Worm (Caenorhabditis elegans) whole organism, young adult: ENCODE results near the gene moc-3.

Source experiments
- B0019.2 ChIP-seq: fragments of 200-800 bp; sonication (Bioruptor generic); conservative IDR thresholded peaks from 2 replicates; pipeline ENCODE4 v1.3.6; 2022; ENCODE audit warnings: missing genetic modification reagents, missing genetic modification characterization, missing compliant biosample characterization
- F37B4.10 ChIP-seq: fragments of 200-800 bp; sonication (Bioruptor generic); IDR thresholded peaks from 2 replicates; pipeline ENCODE4 v1.3.6; 2022; ENCODE audit warnings: missing genetic modification characterization, missing compliant biosample characterization
- F57A8.1 ChIP-seq: fragments of 200-800 bp; sonication (Bioruptor generic); optimal IDR thresholded peaks from 2 replicates; lab custom pipeline; 2018; ENCODE audit warnings: mild to moderate bottlenecking, missing genetic modification characterization, moderate library complexity, missing compliant biosample characterization
- T07F8.4 ChIP-seq: sonication (generic microtip); optimal IDR thresholded peaks from 2 replicates; lab custom pipeline; 2016; ENCODE audit warnings: mild to moderate bottlenecking, missing genetic modification characterization, moderate library complexity, missing compliant biosample characterization
- T26A5.8 ChIP-seq: sonication (generic microtip); optimal IDR thresholded peaks from 2 replicates; lab custom pipeline; 2016; ENCODE audit warnings: missing genetic modification characterization, missing compliant biosample characterization
- Y53F4B.3 ChIP-seq: fragments of 200-800 bp; sonication (Bioruptor generic); IDR thresholded peaks from 2 replicates; pipeline ENCODE4 v1.3.6; 2022; ENCODE audit warnings: missing genetic modification reagents, missing genetic modification characterization, missing compliant biosample characterization
- Y53G8AR.9 ChIP-seq: fragments of 200-800 bp; sonication (Bioruptor generic); conservative IDR thresholded peaks from 2 replicates; pipeline ENCODE4 v1.3.6; 2022; ENCODE audit warnings: missing genetic modification reagents, missing genetic modification characterization, missing compliant biosample characterization
- Y79H2A.3 ChIP-seq: fragments of 200-800 bp; sonication (Bioruptor generic); conservative IDR thresholded peaks from 2 replicates; pipeline ENCODE4 v1.3.6; 2022; ENCODE audit warnings: missing genetic modification reagents, missing genetic modification characterization, missing compliant biosample characterization
- ama-1 ChIP-seq, 3 experiments: fragments of 150-350 bp in 1 of 3; sonication (generic microtip) in 2 of 3; optimal IDR thresholded peaks; 2 replicates each; lab custom pipeline; 2014 to 2018; ENCODE audit warnings: missing biosample characterization in 2 of 3, missing genetic modification characterization in 2 of 3, missing genetic modification reagents in 2 of 3
- attf-6 ChIP-seq: fragments of 200-800 bp; sonication (Bioruptor generic); IDR thresholded peaks from 2 replicates; pipeline ENCODE4 v1.3.6; 2022; ENCODE audit warnings: missing genetic modification reagents, missing genetic modification characterization, missing compliant biosample characterization
- bed-1 ChIP-seq: fragments of 200-800 bp; sonication (Bioruptor generic); IDR thresholded peaks from 2 replicates; pipeline ENCODE4 v1.3.6; 2022; ENCODE audit warnings: missing genetic modification reagents, missing genetic modification characterization, missing compliant biosample characterization
- ceh-27 ChIP-seq: fragments of 200-800 bp; sonication (Bioruptor generic); optimal IDR thresholded peaks from 2 replicates; lab custom pipeline; 2018; ENCODE audit warnings: mild to moderate bottlenecking, missing genetic modification characterization, moderate library complexity, missing compliant biosample characterization
- dox-1 ChIP-seq: fragments of 200-800 bp; sonication (Bioruptor generic); IDR thresholded peaks from 2 replicates; pipeline ENCODE4 v1.3.6; 2022; ENCODE audit warnings: missing genetic modification reagents, missing genetic modification characterization, missing compliant biosample characterization
- dpff-1 ChIP-seq: sonication (generic microtip); optimal IDR thresholded peaks from 2 replicates; lab custom pipeline; 2017; ENCODE audit warnings: mild to moderate bottlenecking, missing genetic modification characterization, missing compliant biosample characterization
- ekl-4 ChIP-seq: fragments of 200-800 bp; sonication (Bioruptor generic); IDR thresholded peaks from 2 replicates; pipeline ENCODE4 v1.3.6; 2022; ENCODE audit warnings: missing genetic modification reagents, missing genetic modification characterization, missing compliant biosample characterization
- ets-4 ChIP-seq: fragments of 200-800 bp; sonication (Bioruptor generic); optimal IDR thresholded peaks from 2 replicates; lab custom pipeline; 2018; ENCODE audit warnings: mild to moderate bottlenecking, missing genetic modification characterization, missing compliant biosample characterization
- hmg-1.2 ChIP-seq: fragments of 200-800 bp; sonication (Bioruptor generic); IDR thresholded peaks from 2 replicates; pipeline ENCODE4 v1.3.6; 2022; ENCODE audit warnings: missing genetic modification reagents, missing genetic modification characterization, missing compliant biosample characterization
- hsf-1 ChIP-seq: fragments of 200-800 bp; sonication (Bioruptor generic); IDR thresholded peaks from 2 replicates; pipeline ENCODE4 v1.3.6; 2022; ENCODE audit warnings: missing genetic modification reagents, missing genetic modification characterization, missing compliant biosample characterization
- let-607 ChIP-seq, 2 experiments: fragments of 200-800 bp in 1 of 2; sonication (Bioruptor generic) in 1 of 2; sonication (generic microtip) in 1 of 2; optimal IDR thresholded peaks; 2 replicates each; lab custom pipeline; 2016 to 2018; ENCODE audit warnings: mild to moderate bottlenecking in 2 of 2, missing compliant biosample characterization in 2 of 2, missing genetic modification characterization in 2 of 2, moderate library complexity in 2 of 2, missing genotype in 1 of 2
- lin-35 ChIP-seq, 3 experiments: fragments of 150-350 bp in 2 of 3; sonication (generic microtip) in 1 of 3; optimal IDR thresholded peaks; 2 replicates each; lab custom pipeline; 2014 to 2018; ENCODE audit warnings: missing biosample characterization in 3 of 3, missing genetic modification characterization in 3 of 3, missing genetic modification reagents in 3 of 3
- lin-40 ChIP-seq: sonication (generic microtip); optimal IDR thresholded peaks from 2 replicates; lab custom pipeline; 2016; ENCODE audit warnings: missing genetic modification characterization, mild to moderate bottlenecking, missing compliant biosample characterization, missing genotype, missing genetic modification reagents
- lin-54 ChIP-seq: fragments of 200-800 bp; sonication (Bioruptor generic); optimal IDR thresholded peaks from 2 replicates; lab custom pipeline; 2018; ENCODE audit warnings: mild to moderate bottlenecking, missing genetic modification characterization, missing compliant biosample characterization
- lir-1 ChIP-seq: fragments of 200-800 bp; sonication (Bioruptor generic); conservative IDR thresholded peaks from 2 replicates; pipeline ENCODE4 v1.3.6; 2022; ENCODE audit warnings: missing genetic modification reagents, missing genetic modification characterization, missing compliant biosample characterization
- madf-10 ChIP-seq: sonication (generic microtip); optimal IDR thresholded peaks from 2 replicates; lab custom pipeline; 2016; ENCODE audit warnings: mild to moderate bottlenecking, missing genetic modification characterization, missing compliant biosample characterization
- mel-28 ChIP-seq: sonication (generic microtip); optimal IDR thresholded peaks from 2 replicates; lab custom pipeline; 2016; ENCODE audit warnings: borderline replicate concordance, mild to moderate bottlenecking, missing genetic modification characterization, missing compliant biosample characterization
- mes-4 ChIP-seq: sonication (generic microtip); optimal IDR thresholded peaks from 2 replicates; lab custom pipeline; 2016; ENCODE audit warnings: missing genotype, missing genetic modification characterization, missing compliant biosample characterization
- mxl-1 ChIP-seq: sonication (generic microtip); optimal IDR thresholded peaks from 2 replicates; lab custom pipeline; 2016; ENCODE audit warnings: missing genetic modification characterization, missing compliant biosample characterization
- nfya-2 ChIP-seq: fragments of 200-800 bp; sonication (Bioruptor generic); IDR thresholded peaks from 2 replicates; pipeline ENCODE4 v1.3.6; 2022; ENCODE audit warnings: missing genetic modification reagents, missing genetic modification characterization, missing compliant biosample characterization
- pbrm-1 ChIP-seq: fragments of 200-800 bp; sonication (Bioruptor generic); IDR thresholded peaks from 2 replicates; pipeline ENCODE4 v1.3.6; 2022; ENCODE audit warnings: missing genetic modification reagents, missing genetic modification characterization, missing compliant biosample characterization
- sdz-38 ChIP-seq: sonication (generic microtip); optimal IDR thresholded peaks from 2 replicates; lab custom pipeline; 2016; ENCODE audit warnings: missing genotype, missing genetic modification characterization, missing compliant biosample characterization
- snpc-1.3 ChIP-seq: sonication (generic microtip); optimal IDR thresholded peaks from 2 replicates; lab custom pipeline; 2017; ENCODE audit warnings: missing genetic modification characterization, mild to moderate bottlenecking, missing compliant biosample characterization, antibody characterized with exemption, moderate library complexity, missing genotype, missing genetic modification reagents; ENCODE audit not compliant: insufficient read depth
- snpc-4 ChIP-seq, 5 experiments: fragments of 150-350 bp in 1 of 5; sonication (generic microtip) in 4 of 5; optimal IDR thresholded peaks; 2 replicates each; lab custom pipeline; 2014 to 2018; ENCODE audit warnings: missing genetic modification characterization in 5 of 5, missing biosample characterization in 3 of 5, antibody characterized with exemption in 2 of 5, mild to moderate bottlenecking in 2 of 5, missing compliant biosample characterization in 2 of 5, missing genotype in 2 of 5, moderate library complexity in 2 of 5, missing genetic modification reagents in 1 of 5
- tbx-9 ChIP-seq: sonication (generic microtip); optimal IDR thresholded peaks from 2 replicates; lab custom pipeline; 2016; ENCODE audit warnings: borderline replicate concordance, missing genetic modification characterization, inconsistent platforms, missing compliant biosample characterization
- unc-62 ChIP-seq: fragments of 150-350 bp; optimal IDR thresholded peaks from 2 replicates; lab custom pipeline; 2014; ENCODE audit warnings: missing biosample characterization, missing genetic modification reagents, missing genetic modification characterization
- xnd-1 ChIP-seq: sonication (generic microtip); optimal IDR thresholded peaks from 2 replicates; lab custom pipeline; 2016; ENCODE audit warnings: missing genotype, missing genetic modification reagents, missing genetic modification characterization, missing compliant biosample characterization
- zfh-2 ChIP-seq: fragments of 200-800 bp; sonication (Bioruptor generic); conservative IDR thresholded peaks from 2 replicates; pipeline ENCODE4 v1.3.6; 2022; ENCODE audit warnings: missing genetic modification reagents, missing genetic modification characterization, missing compliant biosample characterization
- zim-3 ChIP-seq: sonication (generic microtip); optimal IDR thresholded peaks from 2 replicates; lab custom pipeline; 2017; ENCODE audit warnings: mild to moderate bottlenecking, missing genetic modification characterization, moderate library complexity, missing compliant biosample characterization
- ztf-18 ChIP-seq: sonication (generic microtip); optimal IDR thresholded peaks from 2 replicates; lab custom pipeline; 2016; ENCODE audit warnings: missing genotype, mild to moderate bottlenecking, missing genetic modification characterization, missing compliant biosample characterization
- ztf-26 ChIP-seq: sonication (generic microtip); optimal IDR thresholded peaks from 2 replicates; lab custom pipeline; 2017; ENCODE audit warnings: missing genetic modification characterization, missing compliant biosample characterization
- ztf-3 ChIP-seq: fragments of 200-800 bp; sonication (Bioruptor generic); optimal IDR thresholded peaks from 2 replicates; lab custom pipeline; 2018; ENCODE audit warnings: mild to moderate bottlenecking, missing genetic modification characterization, missing compliant biosample characterization

The moc-3 gene

DNA sequence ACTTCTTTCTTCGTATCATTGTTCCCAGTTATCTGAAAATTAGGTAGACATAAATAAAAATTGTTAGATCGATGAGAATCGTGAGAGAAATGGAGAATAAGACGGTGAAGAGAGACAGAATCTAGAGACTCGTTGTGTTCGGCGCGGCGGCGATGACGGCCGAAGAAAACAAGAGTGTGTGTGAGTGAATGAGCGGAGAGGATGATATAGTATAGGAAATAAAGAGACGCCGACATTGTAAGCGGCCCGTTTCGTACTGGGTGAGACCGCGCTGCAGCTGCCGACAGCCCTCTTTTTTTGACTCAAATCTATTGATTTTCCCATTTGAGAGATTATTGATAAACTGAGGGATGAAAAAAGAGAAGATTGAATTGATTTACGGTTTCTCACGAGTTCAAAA, 18.2 kb upstream of the moc-3 start, which contains the start of gene Y42H9AR.4 (continued):
- TF ChIP-seq zim-3 (tag; lab: Kevin White, UChicago) (no peak), T07F8.4 (tag; lab: Kevin White, UChicago) (no peak), mes-4 (no peak), ets-4 (GFP tag; lab: Kevin White, UChicago) (no peak), dox-1 (GFP tag; lab: Robert Waterston, UW) (no peak), ekl-4 (0 out of 2 replicates have a peak, but pooled peaks have one; percentile 43), ztf-26 (tag; lab: Kevin White, UChicago) (no peak), ztf-18 (tag; lab: Kevin White, UChicago) (no peak), mel-28 (tag; lab: Kevin White, UChicago) (no peak), sdz-38 (tag; lab: Kevin White, UChicago) (no peak), unc-62 (GFP tag; lab: Kevin White, UChicago) (no peak), madf-10 (no peak), Y53G8AR.9 (0 out of 2 replicates have a peak, but pooled peaks have one; percentile 30), attf-6 (GFP tag; lab: Robert Waterston, UW) (no peak), tbx-9 (tag; lab: Kevin White, UChicago) (no peak), lin-35 (GFP tag; optimal IDR thresholded peaks at IDR 0.05; lab: Kevin White, UChicago) (no peak), dpff-1 (tag; lab: Kevin White, UChicago) (no peak), lin-54 (GFP tag; lab: Kevin White, UChicago) (no peak), F57A8.1 (no peak)
- TF ChIP-seq, all 124 proteins: peak for 8

ce11 chrIV:8112646-8113045, 17.7 kb upstream of the moc-3 start:
- TF ChIP-seq ekl-4 (no peak), ztf-3 (GFP tag; lab: Kevin White, UChicago) (no peak), zfh-2 (GFP tag; lab: Robert Waterston, UW) (no peak), lir-1 (GFP tag; lab: Robert Waterston, UW) (no peak), B0019.2 (no peak), mxl-1 (no peak), nfya-2 (no peak), ama-1 (optimal IDR thresholded peaks at IDR 0.05; lab: Kevin White, UChicago) (no peak), ama-1 (GFP tag; optimal IDR thresholded peaks at IDR 0.05; lab: Kevin White, UChicago) (no peak), mel-28 (tag; lab: Kevin White, UChicago) (no peak), ceh-27 (GFP tag; lab: Kevin White, UChicago) (no peak), attf-6 (GFP tag; lab: Robert Waterston, UW) (no peak), hsf-1 (GFP tag; lab: Robert Waterston, UW) (no peak), lin-40 (tag; lab: Kevin White, UChicago) (no peak), unc-62 (GFP tag; lab: Kevin White, UChicago) (no peak), T26A5.8 (tag; lab: Kevin White, UChicago) (no peak), dox-1 (GFP tag; lab: Robert Waterston, UW) (no peak), hmg-1.2 (GFP tag; lab: Robert Waterston, UW) (no peak), lin-54 (GFP tag; lab: Kevin White, UChicago) (no peak), pbrm-1 (GFP tag; lab: Robert Waterston, UW) (no peak), Y79H2A.3 (GFP tag; lab: Robert Waterston, UW) (no peak)

DNA sequence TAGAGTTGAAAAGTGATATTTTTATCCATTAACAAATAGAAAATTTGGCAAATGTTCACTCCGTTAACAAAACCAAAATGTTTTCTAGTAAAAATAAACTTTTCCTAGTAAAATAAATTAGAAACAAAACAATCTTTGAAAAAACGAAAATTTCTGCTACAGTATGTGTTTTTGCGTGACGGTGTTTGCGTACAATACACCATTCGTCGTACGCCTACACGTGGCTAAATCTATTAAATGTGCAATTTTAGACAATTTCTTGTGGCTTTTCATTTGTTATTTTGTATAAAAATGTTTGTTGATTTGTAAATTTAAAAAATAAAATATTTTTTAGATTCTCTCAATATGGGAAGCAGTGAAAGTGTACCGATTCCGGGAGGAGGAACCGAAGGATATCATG, 17.2 kb upstream of the moc-3 start, which contains the start of gene Y42H9AR.1:
Gene Y42H9AR.1 (plus strand): TSS at position 233 of the 400 bp plus-strand sequence.
- TF ChIP-seq Y53F4B.3 (no peak), snpc-4 (GFP tag; optimal IDR thresholded peaks at IDR 0.05; lab: Kevin White, UChicago) (no peak), snpc-4 (tag; optimal IDR thresholded peaks at IDR 0.05; lab: Kevin White, UChicago) (no peak), snpc-1.3 (tag; lab: Kevin White, UChicago) (peak; percentile 42), xnd-1 (tag; lab: Kevin White, UChicago) (no peak), let-607 (tag; optimal IDR thresholded peaks at IDR 0.05; lab: Kevin White, UChicago) (peak; percentile 86 to 93), bed-1 (GFP tag; lab: Robert Waterston, UW) (no peak), F37B4.10 (GFP tag; lab: Robert Waterston, UW) (no peak), mel-28 (tag; lab: Kevin White, UChicago) (no peak)
